Worm (Caenorhabditis elegans) whole organism, L2 larva: ENCODE results near the gene T01H3.3.

Experiments used
- R02D3.7 ChIP-seq: fragments of 150-350 bp; optimal IDR thresholded peaks from 2 replicates; lab custom pipeline; 2014; ENCODE audit warnings: missing biosample characterization, missing genetic modification characterization
- ama-1 ChIP-seq: fragments of 150-350 bp; optimal IDR thresholded peaks from 2 replicates; lab custom pipeline; 2018; ENCODE audit warnings: inconsistent platforms
- blmp-1 ChIP-seq: sonication (generic microtip); optimal IDR thresholded peaks from 2 replicates; lab custom pipeline; 2017; ENCODE audit warnings: missing genetic modification characterization, mild to moderate bottlenecking, missing compliant biosample characterization, antibody characterized with exemption, moderate library complexity; ENCODE audit not compliant: insufficient read depth
- lin-39 ChIP-seq: fragments of 150-350 bp; optimal IDR thresholded peaks from 2 replicates; lab custom pipeline; 2014; ENCODE audit warnings: missing biosample characterization, missing genetic modification reagents, missing genetic modification characterization
- nhr-6 ChIP-seq: fragments of 150-350 bp; optimal IDR thresholded peaks from 2 replicates; lab custom pipeline; 2014; ENCODE audit warnings: missing biosample characterization, missing genetic modification characterization
- sem-4 ChIP-seq: fragments of 150-350 bp; optimal IDR thresholded peaks from 2 replicates; lab custom pipeline; 2014; ENCODE audit warnings: missing biosample characterization, missing genetic modification reagents, missing genetic modification characterization
- skn-1 ChIP-seq: sonication (generic microtip); optimal IDR thresholded peaks from 2 replicates; lab custom pipeline; 2017; ENCODE audit warnings: missing biosample characterization, missing genetic modification characterization
- unc-62 ChIP-seq: fragments of 150-350 bp; optimal IDR thresholded peaks from 2 replicates; lab custom pipeline; 2014; ENCODE audit warnings: missing biosample characterization, missing genetic modification reagents, missing genetic modification characterization
- zag-1 ChIP-seq: fragments of 150-350 bp; optimal IDR thresholded peaks from 2 replicates; lab custom pipeline; 2014; ENCODE audit warnings: missing biosample characterization, missing genetic modification characterization
- ztf-11 ChIP-seq: sonication (generic microtip); optimal IDR thresholded peaks from 2 replicates; lab custom pipeline; 2017; ENCODE audit warnings: missing biosample characterization, missing genetic modification characterization

ce11 chrII:7827883-7828282 is 45.8 kb downstream of the T01H3.3 start:
- TF ChIP-seq sem-4 (tag; lab: Kevin White, UChicago) (no peak), lin-39 (tag; lab: Kevin White, UChicago) (no peak), unc-62 (GFP tag; lab: Kevin White, UChicago) (no peak), ztf-11 (tag; lab: Kevin White, UChicago) (no peak), skn-1 (tag; lab: Kevin White, UChicago) (no peak), nhr-6 (tag; lab: Kevin White, UChicago) (no peak), R02D3.7 (tag; lab: Kevin White, UChicago) (no peak), zag-1 (tag; lab: Kevin White, UChicago) (no peak), ama-1 (lab: Kevin White, UChicago) (no peak), blmp-1 (tag; lab: Kevin White, UChicago) (no peak)
